Worm (Caenorhabditis elegans) whole organism, young adult: ENCODE results near the gene prp-18.
A peak's percentile ranks its signal among the peaks of the same experiment; 100 is the strongest.

ENCODE experiments used
- B0019.2 ChIP-seq: fragments of 200-800 bp; sonication (Bioruptor generic); conservative IDR thresholded peaks from 2 replicates; pipeline ENCODE4 v1.3.6; 2022; ENCODE audit warnings: missing genetic modification reagents, missing genetic modification characterization, missing compliant biosample characterization
- B0035.1 ChIP-seq: sonication (generic microtip); optimal IDR thresholded peaks from 2 replicates; lab custom pipeline; 2016; ENCODE audit warnings: missing genetic modification characterization, mild to moderate bottlenecking, missing compliant biosample characterization, missing genotype, missing genetic modification reagents
- F37B4.10 ChIP-seq: fragments of 200-800 bp; sonication (Bioruptor generic); IDR thresholded peaks from 2 replicates; pipeline ENCODE4 v1.3.6; 2022; ENCODE audit warnings: missing genetic modification characterization, missing compliant biosample characterization
- F49E8.2 ChIP-seq: sonication (generic microtip); optimal IDR thresholded peaks from 3 replicates; lab custom pipeline; 2017; ENCODE audit warnings: missing genetic modification characterization, mild to moderate bottlenecking, missing compliant biosample characterization, antibody characterized with exemption, moderate library complexity; ENCODE audit not compliant: insufficient read depth
- F57A8.1 ChIP-seq: fragments of 200-800 bp; sonication (Bioruptor generic); optimal IDR thresholded peaks from 2 replicates; lab custom pipeline; 2018; ENCODE audit warnings: mild to moderate bottlenecking, missing genetic modification characterization, moderate library complexity, missing compliant biosample characterization
- T26A5.8 ChIP-seq: sonication (generic microtip); optimal IDR thresholded peaks from 2 replicates; lab custom pipeline; 2016; ENCODE audit warnings: missing genetic modification characterization, missing compliant biosample characterization
- Y53G8AR.9 ChIP-seq: fragments of 200-800 bp; sonication (Bioruptor generic); conservative IDR thresholded peaks from 2 replicates; pipeline ENCODE4 v1.3.6; 2022; ENCODE audit warnings: missing genetic modification reagents, missing genetic modification characterization, missing compliant biosample characterization
- ama-1 ChIP-seq, 3 experiments: fragments of 150-350 bp in 1 of 3; sonication (generic microtip) in 2 of 3; optimal IDR thresholded peaks; 2 replicates each; lab custom pipeline; 2014 to 2018; ENCODE audit warnings: missing biosample characterization in 2 of 3, missing genetic modification characterization in 2 of 3, missing genetic modification reagents in 2 of 3
- attf-5 ChIP-seq: fragments of 200-800 bp; sonication (Bioruptor generic); optimal IDR thresholded peaks from 2 replicates; lab custom pipeline; 2018; ENCODE audit warnings: mild to moderate bottlenecking, missing genetic modification characterization, missing compliant biosample characterization
- attf-6 ChIP-seq: fragments of 200-800 bp; sonication (Bioruptor generic); IDR thresholded peaks from 2 replicates; pipeline ENCODE4 v1.3.6; 2022; ENCODE audit warnings: missing genetic modification reagents, missing genetic modification characterization, missing compliant biosample characterization
- ceh-91 ChIP-seq: fragments of 200-800 bp; sonication (Bioruptor generic); IDR thresholded peaks from 2 replicates; pipeline ENCODE4 v1.3.6; 2022; ENCODE audit warnings: missing genetic modification reagents, missing genetic modification characterization, missing compliant biosample characterization
- die-1 ChIP-seq: sonication (generic microtip); optimal IDR thresholded peaks from 2 replicates; lab custom pipeline; 2016; ENCODE audit warnings: missing genotype, mild to moderate bottlenecking, missing genetic modification characterization, missing compliant biosample characterization
- egl-44 ChIP-seq: fragments of 200-800 bp; sonication (Bioruptor generic); IDR thresholded peaks from 2 replicates; pipeline ENCODE4 v1.3.6; 2022; ENCODE audit warnings: missing genetic modification reagents, missing genetic modification characterization, missing compliant biosample characterization
- egrh-3 ChIP-seq: fragments of 200-800 bp; sonication (Bioruptor generic); IDR thresholded peaks from 2 replicates; pipeline ENCODE4 v1.3.6; 2022; ENCODE audit warnings: missing genetic modification reagents, missing genetic modification characterization, missing compliant biosample characterization
- hmg-1.2 ChIP-seq: fragments of 200-800 bp; sonication (Bioruptor generic); IDR thresholded peaks from 2 replicates; pipeline ENCODE4 v1.3.6; 2022; ENCODE audit warnings: missing genetic modification reagents, missing genetic modification characterization, missing compliant biosample characterization
- hmg-20 ChIP-seq: fragments of 200-800 bp; sonication (Bioruptor generic); IDR thresholded peaks from 2 replicates; pipeline ENCODE4 v1.3.6; 2022; ENCODE audit warnings: missing genetic modification reagents, missing genetic modification characterization, missing compliant biosample characterization
- hsf-1 ChIP-seq: fragments of 200-800 bp; sonication (Bioruptor generic); IDR thresholded peaks from 2 replicates; pipeline ENCODE4 v1.3.6; 2022; ENCODE audit warnings: missing genetic modification reagents, missing genetic modification characterization, missing compliant biosample characterization
- let-607 ChIP-seq, 2 experiments: fragments of 200-800 bp in 1 of 2; sonication (Bioruptor generic) in 1 of 2; sonication (generic microtip) in 1 of 2; optimal IDR thresholded peaks; 2 replicates each; lab custom pipeline; 2016 to 2018; ENCODE audit warnings: mild to moderate bottlenecking in 2 of 2, missing compliant biosample characterization in 2 of 2, missing genetic modification characterization in 2 of 2, moderate library complexity in 2 of 2, missing genotype in 1 of 2
- lin-26 ChIP-seq: fragments of 200-800 bp; sonication (Bioruptor generic); IDR thresholded peaks from 2 replicates; pipeline ENCODE4 v1.3.6; 2022; ENCODE audit warnings: missing genetic modification reagents, missing genetic modification characterization, missing compliant biosample characterization
- lin-35 ChIP-seq, 3 experiments: fragments of 150-350 bp in 2 of 3; sonication (generic microtip) in 1 of 3; optimal IDR thresholded peaks; 2 replicates each; lab custom pipeline; 2014 to 2018; ENCODE audit warnings: missing biosample characterization in 3 of 3, missing genetic modification characterization in 3 of 3, missing genetic modification reagents in 3 of 3
- lir-1 ChIP-seq: fragments of 200-800 bp; sonication (Bioruptor generic); conservative IDR thresholded peaks from 2 replicates; pipeline ENCODE4 v1.3.6; 2022; ENCODE audit warnings: missing genetic modification reagents, missing genetic modification characterization, missing compliant biosample characterization
- madf-3 ChIP-seq: fragments of 200-800 bp; sonication (Bioruptor generic); IDR thresholded peaks from 2 replicates; pipeline ENCODE4 v1.3.6; 2022; ENCODE audit warnings: missing genetic modification reagents, missing genetic modification characterization, missing compliant biosample characterization
- madf-8 ChIP-seq: fragments of 200-800 bp; sonication (Bioruptor generic); conservative IDR thresholded peaks from 2 replicates; pipeline ENCODE4 v1.3.6; 2022; ENCODE audit warnings: missing genetic modification reagents, missing genetic modification characterization, missing compliant biosample characterization
- mes-4 ChIP-seq: sonication (generic microtip); optimal IDR thresholded peaks from 2 replicates; lab custom pipeline; 2016; ENCODE audit warnings: missing genotype, missing genetic modification characterization, missing compliant biosample characterization
- nfyb-1 ChIP-seq: fragments of 200-800 bp; sonication (Bioruptor generic); IDR thresholded peaks from 2 replicates; pipeline ENCODE4 v1.3.6; 2022; ENCODE audit warnings: missing genetic modification reagents, missing genetic modification characterization, missing compliant biosample characterization
- nhr-80 ChIP-seq: sonication (generic microtip); optimal IDR thresholded peaks from 2 replicates; lab custom pipeline; 2016; ENCODE audit warnings: missing genetic modification characterization, missing compliant biosample characterization
- pha-4 ChIP-seq: fragments of 150-350 bp; sonication (generic microtip); optimal IDR thresholded peaks from 2 replicates; lab custom pipeline; 2014; ENCODE audit warnings: missing biosample characterization, missing genetic modification reagents, missing genetic modification characterization
- repo-1 ChIP-seq: sonication (generic microtip); optimal IDR thresholded peaks from 2 replicates; lab custom pipeline; 2017; ENCODE audit warnings: mild to moderate bottlenecking, missing genetic modification characterization, missing compliant biosample characterization
- rpc-1 ChIP-seq, 2 experiments: fragments of 150-350 bp in 1 of 2; sonication (generic microtip) in 1 of 2; optimal IDR thresholded peaks; 2 replicates each; lab custom pipeline; 2014 to 2018; ENCODE audit warnings: missing biosample characterization in 1 of 2, missing genetic modification characterization in 1 of 2, missing genetic modification reagents in 1 of 2, missing genotype in 1 of 2
- snpc-3.4 ChIP-seq: sonication (generic microtip); optimal IDR thresholded peaks from 2 replicates; lab custom pipeline; 2017; ENCODE audit warnings: missing genetic modification characterization, mild to moderate bottlenecking, missing compliant biosample characterization, antibody characterized with exemption, moderate library complexity, missing genotype, missing genetic modification reagents
- snpc-4 ChIP-seq, 5 experiments: fragments of 150-350 bp in 1 of 5; sonication (generic microtip) in 4 of 5; optimal IDR thresholded peaks; 2 replicates each; lab custom pipeline; 2014 to 2018; ENCODE audit warnings: missing genetic modification characterization in 5 of 5, missing biosample characterization in 3 of 5, antibody characterized with exemption in 2 of 5, mild to moderate bottlenecking in 2 of 5, missing compliant biosample characterization in 2 of 5, missing genotype in 2 of 5, moderate library complexity in 2 of 5, missing genetic modification reagents in 1 of 5
- sptf-2 ChIP-seq: fragments of 200-800 bp; sonication (Bioruptor generic); optimal IDR thresholded peaks from 2 replicates; lab custom pipeline; 2018; ENCODE audit warnings: mild to moderate bottlenecking, missing genetic modification characterization, missing compliant biosample characterization
- zfh-2 ChIP-seq: fragments of 200-800 bp; sonication (Bioruptor generic); conservative IDR thresholded peaks from 2 replicates; pipeline ENCODE4 v1.3.6; 2022; ENCODE audit warnings: missing genetic modification reagents, missing genetic modification characterization, missing compliant biosample characterization
- ztf-3 ChIP-seq: fragments of 200-800 bp; sonication (Bioruptor generic); optimal IDR thresholded peaks from 2 replicates; lab custom pipeline; 2018; ENCODE audit warnings: mild to moderate bottlenecking, missing genetic modification characterization, missing compliant biosample characterization

The prp-18 gene

DNA sequence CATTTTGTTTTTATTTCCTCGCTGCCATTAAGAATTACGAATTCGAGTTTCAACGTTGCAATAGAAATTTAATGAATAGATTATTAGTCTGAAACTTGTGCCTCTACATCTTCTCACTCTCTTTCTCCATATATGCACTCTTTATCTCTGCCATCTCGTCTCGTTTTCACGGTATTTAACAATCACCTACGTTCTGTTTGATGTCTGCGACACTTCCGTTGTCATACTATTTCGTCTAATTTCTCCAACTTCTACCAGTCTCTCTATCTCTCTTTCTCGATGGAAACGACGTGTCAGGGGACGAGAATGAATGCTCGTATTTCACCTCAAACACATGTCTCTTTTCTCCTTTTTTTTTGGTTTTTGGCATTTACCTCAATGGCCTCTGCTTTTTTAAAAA lies 10.3 kb downstream of the prp-18 start (continued):
- TF ChIP-seq F49E8.2 (tag; lab: Kevin White, UChicago) (no peak), egrh-3 (GFP tag; lab: Robert Waterston, UW) (no peak), F37B4.10 (no peak), hsf-1 (no peak), attf-6 (GFP tag; lab: Robert Waterston, UW) (no peak), lin-35 (GFP tag; optimal IDR thresholded peaks at IDR 0.05; lab: Kevin White, UChicago) (no peak), lin-26 (GFP tag; lab: Robert Waterston, UW) (no peak), madf-3 (GFP tag; lab: Robert Waterston, UW) (no peak), snpc-3.4 (tag; lab: Kevin White, UChicago) (no peak), nfyb-1 (GFP tag; lab: Robert Waterston, UW) (peak; percentile 22; the same call in 1 of the 2 replicates), ztf-3 (GFP tag; lab: Kevin White, UChicago) (no peak)

DNA sequence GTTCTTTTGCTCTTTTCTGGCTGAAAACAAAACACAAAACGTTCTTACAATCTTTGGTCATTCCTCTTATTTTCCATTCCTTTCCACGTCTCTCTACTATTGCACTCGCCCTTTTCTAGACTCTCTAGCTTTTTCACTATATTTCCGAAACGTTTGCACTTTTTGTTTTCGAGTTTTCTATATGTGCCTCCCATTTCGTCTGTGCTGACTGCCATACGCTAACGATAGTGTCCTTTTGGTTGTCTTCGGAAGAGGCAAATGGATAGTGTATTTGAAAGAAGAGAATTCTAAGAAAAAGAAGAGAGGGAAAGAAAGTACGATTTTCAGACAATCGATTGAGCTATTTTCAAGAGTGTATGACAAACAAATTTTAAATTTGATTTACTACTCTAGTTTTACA lies 11.4 kb downstream of the prp-18 start:
- TF ChIP-seq nhr-80 (tag; lab: Kevin White, UChicago) (peak; percentile 62), snpc-4 (GFP tag; optimal IDR thresholded peaks at IDR 0.05; lab: Kevin White, UChicago) (no peak), snpc-4 (tag; optimal IDR thresholded peaks at IDR 0.05; lab: Kevin White, UChicago) (no peak), madf-8 (GFP tag; lab: Robert Waterston, UW) (no peak), egl-44 (GFP tag; lab: Robert Waterston, UW) (no peak), die-1 (tag; lab: Kevin White, UChicago) (no peak)

DNA sequence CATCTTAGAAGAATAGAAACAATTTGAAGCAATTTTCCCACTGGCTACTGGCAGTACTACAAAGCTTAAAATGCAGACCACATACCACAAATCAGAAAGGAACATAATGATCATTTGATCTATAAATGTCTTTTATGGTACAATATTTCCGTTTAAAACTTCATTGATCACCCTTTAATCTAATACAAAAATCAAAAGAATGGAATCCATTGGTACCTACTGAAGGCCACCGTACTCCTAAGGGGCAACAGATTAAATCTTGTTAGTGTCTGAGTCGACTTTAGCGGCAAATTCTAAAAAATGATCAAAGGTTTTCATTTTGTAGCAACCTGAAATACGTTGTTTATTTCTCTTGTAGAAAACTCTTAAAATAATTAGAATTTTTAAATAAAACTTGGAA lies 12.0 kb downstream of the prp-18 start:
- TF ChIP-seq Y53G8AR.9 (GFP tag; lab: Robert Waterston, UW), result no peak
- TF ChIP-seq sptf-2, result no peak
- TF ChIP-seq attf-5 (GFP tag; lab: Kevin White, UChicago), result no peak
- no peak for TF ChIP-seq ceh-91
- TF ChIP-seq let-607 (tag; optimal IDR thresholded peaks at IDR 0.05; lab: Kevin White, UChicago), result no peak
- no peak for TF ChIP-seq egrh-3 (GFP tag; lab: Robert Waterston, UW)
- TF ChIP-seq hmg-20, result no peak
- TF ChIP-seq B0019.2 (GFP tag; lab: Robert Waterston, UW), result no peak
- TF ChIP-seq snpc-3.4 (tag; lab: Kevin White, UChicago), result no peak
- no peak for TF ChIP-seq mes-4
- TF ChIP-seq zfh-2 (GFP tag; lab: Robert Waterston, UW), result no peak
- no peak for TF ChIP-seq egl-44 (GFP tag; lab: Robert Waterston, UW)
- TF ChIP-seq repo-1 (tag; lab: Kevin White, UChicago), result no peak
- no peak for TF ChIP-seq pha-4 (tag; lab: Kevin White, UChicago)
- TF ChIP-seq B0035.1 (tag; lab: Kevin White, UChicago), result no peak
- TF ChIP-seq ama-1 (optimal IDR thresholded peaks at IDR 0.05; lab: Kevin White, UChicago), result no peak
- TF ChIP-seq ama-1 (GFP tag; optimal IDR thresholded peaks at IDR 0.05; lab: Kevin White, UChicago), result no peak
- TF ChIP-seq hmg-1.2 (GFP tag; lab: Robert Waterston, UW), result no peak
- TF ChIP-seq, all 124 proteins: peak for 0

- TF ChIP-seq attf-6 (GFP tag; lab: Robert Waterston, UW) (no peak), rpc-1 (optimal IDR thresholded peaks at IDR 0.05; lab: Kevin White, UChicago) (no peak), rpc-1 (tag; optimal IDR thresholded peaks at IDR 0.05; lab: Kevin White, UChicago) (no peak), T26A5.8 (tag; lab: Kevin White, UChicago) (no peak), pha-4 (tag; lab: Kevin White, UChicago) (peak; percentile 38), lir-1 (GFP tag; lab: Robert Waterston, UW) (no peak), F57A8.1 (no peak)
Measured at ce11 chrIV:9869344-9869743, 14.8 kb downstream of the prp-18 start.
